Fruit fly (Drosophila melanogaster) whole organism: ENCODE results near the gene CG18754.

Source experiments
- CG8478 ChIP-seq: fragments of >200 bp; optimal IDR thresholded peaks from 2 replicates; lab custom pipeline; 2018; ENCODE audit warnings: inconsistent platforms
- Dll ChIP-seq: fragments of >200 bp; optimal IDR thresholded peaks from 2 replicates; lab custom pipeline; 2017
- pan ChIP-seq: fragments of >200 bp; optimal IDR thresholded peaks from 2 replicates; lab custom pipeline; 2017

DNA sequence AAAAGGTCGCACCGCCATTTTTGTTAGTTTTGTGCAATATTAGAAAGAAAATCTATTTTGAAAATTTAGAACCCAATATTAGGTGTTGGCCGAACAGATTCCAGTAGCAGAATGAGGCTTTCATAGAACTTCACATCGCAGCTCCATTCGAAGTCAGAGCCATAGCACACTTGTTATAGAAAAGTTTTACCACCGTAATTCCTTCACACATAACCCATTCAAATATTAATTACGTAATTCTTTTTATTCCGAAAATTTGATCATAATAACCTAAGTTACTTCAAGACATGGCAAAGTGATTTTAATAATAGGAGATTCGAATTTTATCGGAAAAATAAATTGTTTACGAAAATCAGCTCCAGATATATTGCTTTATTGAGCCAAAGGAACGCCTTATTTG lies 12.3 kb downstream of the CG18754 start, which contains the start of gene CG10252:
- no peak for TF ChIP-seq Dll (lab: Kevin White, UChicago)
- TF ChIP-seq CG8478 (lab: Kevin White, UChicago): no peak
- TF ChIP-seq pan (lab: Kevin White, UChicago): no peak
